Fruit fly (Drosophila melanogaster): ENCODE measurements around the gene Hml.

Hml gene

dm6 chr3L:13862403-13862802 is 16.5 kb downstream of the Hml start (continued):
- TF ChIP-seq knrl (GFP tag; IDR thresholded peaks at IDR 0.05; ENCODE audit: partially characterized antibody) (peak; percentile 81), scrt (GFP tag; optimal IDR thresholded peaks at IDR 0.05) (no peak), dan (GFP tag; IDR thresholded peaks at IDR 0.05) (peak; percentile 84), MTF-1 (GFP tag; optimal IDR thresholded peaks at IDR 0.05; ENCODE audit: borderline replicate concordance) (no peak), CG30431 (GFP tag; optimal IDR thresholded peaks at IDR 0.05) (peak; percentile 80), cato (GFP tag; optimal IDR thresholded peaks at IDR 0.05; ENCODE audit: borderline replicate concordance) (peak; percentile 70), bbx (GFP tag; IDR thresholded peaks at IDR 0.05; ENCODE audit: partially characterized antibody) (peak; percentile 76), CG9727 (GFP tag; optimal IDR thresholded peaks at IDR 0.05) (no peak), CG4328 (GFP tag; optimal IDR thresholded peaks at IDR 0.05) (peak; percentile 37), zfh2 (GFP tag; optimal IDR thresholded peaks at IDR 0.05) (peak; percentile 87), exex (tag; optimal IDR thresholded peaks at IDR 0.05) (peak; percentile 85), Ssrp (tag; optimal IDR thresholded peaks at IDR 0.05) (peak; percentile 58), lov (optimal IDR thresholded peaks at IDR 0.05) (no peak), lov (GFP tag; IDR thresholded peaks at IDR 0.05) (peak; percentile 88), Usf (GFP tag; optimal IDR thresholded peaks at IDR 0.05) (peak; percentile 64), H15 (GFP tag; IDR thresholded peaks at IDR 0.05) (peak; percentile 86), tap (tag; optimal IDR thresholded peaks at IDR 0.05) (no peak), CG4282 (GFP tag; optimal IDR thresholded peaks at IDR 0.05) (peak; percentile 84), Bgb (GFP tag; IDR thresholded peaks at IDR 0.05; ENCODE audit: partially characterized antibody) (peak; percentile 90), CG6791 (GFP tag; IDR thresholded peaks at IDR 0.05; ENCODE audit: partially characterized antibody) (no peak), CG16863 (GFP tag; optimal IDR thresholded peaks at IDR 0.05) (peak; percentile 86), CG6813 (GFP tag; optimal IDR thresholded peaks at IDR 0.05) (peak; percentile 35), dysf (GFP tag; IDR thresholded peaks at IDR 0.05) (peak; percentile 90), D19B (GFP tag; optimal IDR thresholded peaks at IDR 0.05) (peak; percentile 20), CG15479 (GFP tag; optimal IDR thresholded peaks at IDR 0.05) (peak; percentile 9), cg (GFP tag; optimal IDR thresholded peaks at IDR 0.05) (no peak), sob (GFP tag; IDR thresholded peaks at IDR 0.05) (peak; percentile 97), ase (GFP tag; IDR thresholded peaks at IDR 0.05) (peak; percentile 91), ash1 (GFP tag; optimal IDR thresholded peaks at IDR 0.05) (peak; percentile 21), grn (GFP tag; optimal IDR thresholded peaks at IDR 0.05) (peak; percentile 22), CG14710 (tag; optimal IDR thresholded peaks at IDR 0.05) (no peak), Kr (GFP tag; optimal IDR thresholded peaks at IDR 0.05) (no peak), da (GFP tag; optimal IDR thresholded peaks at IDR 0.05) (peak; percentile 87), CG17802 (tag; optimal IDR thresholded peaks at IDR 0.05) (no peak), dmrt11E (tag; optimal IDR thresholded peaks at IDR 0.05) (peak; percentile 17), CG10366 (GFP tag; IDR thresholded peaks at IDR 0.05) (peak; percentile 94), CG14050 (GFP tag; IDR thresholded peaks at IDR 0.05) (peak; percentile 85), CG9437 (GFP tag; optimal IDR thresholded peaks at IDR 0.05) (peak; percentile 68), CG31365 (tag; optimal IDR thresholded peaks at IDR 0.05) (peak; percentile 36), twi (tag; optimal IDR thresholded peaks at IDR 0.05) (peak; percentile 75), CG5245 (GFP tag; optimal IDR thresholded peaks at IDR 0.05) (no peak), HmgZ (tag; optimal IDR thresholded peaks at IDR 0.05) (peak; percentile 93), ken (GFP tag; IDR thresholded peaks at IDR 0.05) (peak; percentile 97), pita (GFP tag; optimal IDR thresholded peaks at IDR 0.05) (no peak), CG10979 (tag; optimal IDR thresholded peaks at IDR 0.05) (peak; percentile 56), Hr78 (GFP tag; optimal IDR thresholded peaks at IDR 0.05) (peak in 1 of 2 experiments; percentile 75), fd3F (GFP tag; optimal IDR thresholded peaks at IDR 0.05) (peak; percentile 84), Dbx (GFP tag; IDR thresholded peaks at IDR 0.05) (no peak), CG15601 (tag; optimal IDR thresholded peaks at IDR 0.05) (no peak), ewg (GFP tag; optimal IDR thresholded peaks at IDR 0.05) (peak; percentile 69)
